Worm (Caenorhabditis elegans): ENCODE data around the gene H06I04.3.

H06I04.3 gene

DNA sequence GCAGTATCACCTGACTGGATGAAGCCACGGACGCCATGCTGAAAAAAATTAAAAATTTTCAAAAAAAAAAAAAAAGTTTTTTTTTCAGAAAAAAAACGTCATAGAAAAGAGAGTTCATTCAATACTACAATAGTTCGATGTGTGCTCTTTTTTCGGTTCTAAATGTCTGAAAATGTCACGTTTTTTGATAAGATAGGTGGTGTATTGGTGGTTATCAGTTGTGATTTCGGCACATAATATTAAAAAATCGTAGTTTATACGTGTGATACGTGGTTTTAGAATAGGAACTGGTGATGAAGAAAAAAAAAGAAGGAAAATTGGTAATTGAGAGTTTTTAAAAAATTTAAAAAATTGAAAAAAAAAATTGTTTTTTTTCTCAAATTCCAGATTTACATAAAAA lies 46.6 kb downstream of the H06I04.3 start:
- TF ChIP-seq tbx-2 (tag; optimal IDR thresholded peaks at IDR 0.05) (no peak), pag-3 (tag; optimal IDR thresholded peaks at IDR 0.05; ENCODE audit: borderline replicate concordance, insufficient read depth) (no peak), fkh-8 (tag; optimal IDR thresholded peaks at IDR 0.05) (no peak), egl-13 (tag; optimal IDR thresholded peaks at IDR 0.05) (no peak), snpc-4 (tag; optimal IDR thresholded peaks at IDR 0.05) (no peak), sup-37 (GFP tag; optimal IDR thresholded peaks at IDR 0.05) (no peak), lin-13 (GFP tag; optimal IDR thresholded peaks at IDR 0.05) (no peak), nhr-85 (tag) (no peak), ceh-63 (GFP tag; optimal IDR thresholded peaks at IDR 0.05) (no peak), elt-2 (tag; optimal IDR thresholded peaks at IDR 0.05) (peak; percentile 85), hpl-2 (GFP tag; optimal IDR thresholded peaks at IDR 0.05) (no peak), efl-3 (GFP tag; optimal IDR thresholded peaks at IDR 0.05) (no peak), jun-1 (tag; optimal IDR thresholded peaks at IDR 0.05) (peak; percentile 21), alr-1 (tag; optimal IDR thresholded peaks at IDR 0.05; ENCODE audit: borderline replicate concordance) (no peak), nhr-77 (tag; optimal IDR thresholded peaks at IDR 0.05) (no peak), lsy-2 (tag; optimal IDR thresholded peaks at IDR 0.05) (no peak), ceh-90 (tag; optimal IDR thresholded peaks at IDR 0.05) (no peak), mdl-1 (tag; optimal IDR thresholded peaks at IDR 0.05) (no peak), swsn-7 (tag; optimal IDR thresholded peaks at IDR 0.05) (no peak), mab-9 (GFP tag; IDR thresholded peaks at IDR 0.05) (no peak), lin-35 (GFP tag; optimal IDR thresholded peaks at IDR 0.05) (peak in 1 of 2 experiments; percentile 39), lin-39 (tag; optimal IDR thresholded peaks at IDR 0.05) (no peak), C04F5.9 (tag; optimal IDR thresholded peaks at IDR 0.05) (no peak), dpl-1 (GFP tag; optimal IDR thresholded peaks at IDR 0.05) (no peak)

DNA sequence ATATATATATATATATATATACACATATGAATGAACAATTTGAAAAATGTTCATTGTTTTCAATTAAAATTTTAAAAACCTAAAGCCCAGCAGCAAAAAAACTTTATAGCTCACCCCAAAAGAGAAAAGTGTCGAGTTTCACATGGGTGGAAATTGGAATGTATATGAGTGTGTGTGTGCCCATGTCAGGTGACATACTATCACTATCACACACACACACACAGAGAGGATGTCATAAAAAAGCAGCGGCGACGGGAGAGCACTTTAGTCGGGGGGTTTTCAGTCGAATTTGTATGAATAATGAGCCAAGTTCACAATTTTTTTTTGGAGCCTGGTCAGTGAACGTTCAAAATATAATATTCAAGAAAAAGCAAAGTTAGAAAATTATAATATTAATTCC lies 49.6 kb downstream of the H06I04.3 start:
- no peak for TF ChIP-seq alr-1 (tag; optimal IDR thresholded peaks at IDR 0.05; ENCODE audit: borderline replicate concordance)
- no peak for TF ChIP-seq xbp-1 (tag; optimal IDR thresholded peaks at IDR 0.05)
- TF ChIP-seq efl-1 (optimal IDR thresholded peaks at IDR 0.05) = no peak
- TF ChIP-seq efl-1 (GFP tag; optimal IDR thresholded peaks at IDR 0.05 in 1 of 2) = peak in 1 of 2 experiments; percentile 3
- TF ChIP-seq elt-2 (tag; optimal IDR thresholded peaks at IDR 0.05) = peak; percentile 53
- TF ChIP-seq egl-27 (tag; optimal IDR thresholded peaks at IDR 0.05) = no peak
- TF ChIP-seq lin-35 (GFP tag; optimal IDR thresholded peaks at IDR 0.05) = peak in 1 of 2 experiments; percentile 18
- TF ChIP-seq fkh-8 (tag; optimal IDR thresholded peaks at IDR 0.05) = peak; percentile 59
- TF ChIP-seq sox-4 (tag; optimal IDR thresholded peaks at IDR 0.05) = no peak
- no peak for TF ChIP-seq tlp-1 (tag; optimal IDR thresholded peaks at IDR 0.05)
- no peak for TF ChIP-seq nhr-76 (tag; optimal IDR thresholded peaks at IDR 0.05)
- no peak for TF ChIP-seq aha-1 (tag; optimal IDR thresholded peaks at IDR 0.05)
- TF ChIP-seq lin-39 (tag; optimal IDR thresholded peaks at IDR 0.05) = no peak
- no peak for TF ChIP-seq egl-13 (tag; optimal IDR thresholded peaks at IDR 0.05)
- TF ChIP-seq efl-3 (GFP tag; optimal IDR thresholded peaks at IDR 0.05) = no peak

DNA sequence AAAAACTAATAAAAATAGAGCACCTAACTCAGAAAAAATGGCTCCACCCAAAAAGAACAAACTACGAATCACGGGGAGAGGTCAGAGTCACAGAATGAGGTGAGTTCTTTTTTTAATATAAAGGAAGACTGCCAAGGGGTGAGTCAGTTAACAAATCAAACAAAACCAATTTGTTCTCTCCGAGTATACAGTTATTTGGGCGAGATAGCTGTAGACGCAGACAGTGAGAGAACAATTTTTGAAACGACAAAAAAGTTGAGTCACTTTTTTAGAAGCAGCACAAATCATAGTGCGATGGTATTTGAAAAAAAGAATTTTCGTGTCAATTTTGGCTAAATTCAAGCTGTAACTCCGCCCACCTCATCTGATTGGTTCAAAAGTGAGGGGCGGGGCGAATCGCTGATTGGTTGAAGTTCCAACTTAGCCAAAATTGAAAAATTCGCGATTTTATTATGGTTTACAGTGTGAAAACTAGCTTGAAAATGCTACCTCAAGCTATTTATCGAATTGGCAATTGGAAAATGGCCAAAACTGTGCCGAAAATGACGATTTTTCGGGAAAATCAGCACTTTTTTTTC lies 54.0 kb downstream of the H06I04.3 start:
- TF ChIP-seq mab-9 (GFP tag; IDR thresholded peaks at IDR 0.05) = no peak
- TF ChIP-seq lin-13 (GFP tag; optimal IDR thresholded peaks at IDR 0.05) = no peak
- no peak for TF ChIP-seq nhr-28 (tag; optimal IDR thresholded peaks at IDR 0.05)
- TF ChIP-seq nhr-90 (tag; optimal IDR thresholded peaks at IDR 0.05; ENCODE audit: poor library complexity) = no peak
- TF ChIP-seq dpl-1 (GFP tag; optimal IDR thresholded peaks at IDR 0.05) = no peak
- TF ChIP-seq dsc-1 (tag; optimal IDR thresholded peaks at IDR 0.05) = no peak
- TF ChIP-seq mef-2 (tag; optimal IDR thresholded peaks at IDR 0.05) = no peak
- TF ChIP-seq snu-23 (GFP tag; optimal IDR thresholded peaks at IDR 0.05) = no peak
- no peak for TF ChIP-seq skn-1 (tag; optimal IDR thresholded peaks at IDR 0.05)
- no peak for TF ChIP-seq F16B12.6 (tag; optimal IDR thresholded peaks at IDR 0.05)
- TF ChIP-seq C16A3.4 (tag; optimal IDR thresholded peaks at IDR 0.05) = no peak
- TF ChIP-seq nhr-71 (tag; optimal IDR thresholded peaks at IDR 0.05) = no peak
- TF ChIP-seq hlh-4 (tag; optimal IDR thresholded peaks at IDR 0.05) = no peak
- TF ChIP-seq pqm-1 (tag; optimal IDR thresholded peaks at IDR 0.05) = no peak
- no peak for TF ChIP-seq irx-1 (tag; optimal IDR thresholded peaks at IDR 0.05)
- no peak for TF ChIP-seq nhr-47 (tag; optimal IDR thresholded peaks at IDR 0.05)

All from whole organism, L1 larva.